Worm (Caenorhabditis elegans): Measurements from ENCODE around the gene math-5.

DNA sequence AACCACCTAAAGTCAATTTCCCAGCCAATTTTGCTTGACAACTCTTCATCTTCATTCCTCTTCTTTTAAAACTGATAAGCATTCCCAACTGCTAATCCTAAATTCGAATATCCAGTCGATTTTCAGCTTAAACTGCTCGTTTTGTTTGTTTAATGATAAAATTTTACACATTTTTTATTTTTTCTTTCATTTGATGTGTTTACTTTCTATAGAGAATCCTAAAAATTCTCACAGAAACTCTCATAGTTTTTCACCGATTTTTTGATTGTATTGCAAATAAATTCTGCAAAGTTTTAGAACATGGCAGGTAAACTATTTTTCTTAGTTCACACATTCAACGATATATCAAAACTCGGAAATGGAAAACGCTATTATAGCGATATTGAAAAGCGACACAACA lies 13.2 kb upstream of the math-5 start, which contains the start of gene math-25:
- TF ChIP-seq pha-4 (tag; optimal IDR thresholded peaks at IDR 0.05) (no peak), drap-1 (GFP tag; optimal IDR thresholded peaks at IDR 0.05) (no peak), elt-1 (tag; optimal IDR thresholded peaks at IDR 0.05; ENCODE audit: borderline replicate concordance, insufficient read depth) (no peak), mep-1 (tag; optimal IDR thresholded peaks at IDR 0.05) (no peak), bed-3 (GFP tag; optimal IDR thresholded peaks at IDR 0.05) (no peak), mab-5 (tag; optimal IDR thresholded peaks at IDR 0.05) (no peak), ceh-43 (GFP tag; optimal IDR thresholded peaks at IDR 0.05) (no peak), nhr-237 (tag; optimal IDR thresholded peaks at IDR 0.05) (no peak)

All from whole organism, mixed stage, embryonic.